Worm (Caenorhabditis elegans): ENCODE measurements around the gene asp-13.

The asp-13 gene

ce11 chrV:8607353-8607850 lies 35.6 kb downstream of the asp-13 start, which contains the start of gene smk-1:
smk-1 (plus strand) TSS chrV:8607800.
- TF ChIP-seq lin-40 (tag; optimal IDR thresholded peaks at IDR 0.05), result peak; percentile 8
- TF ChIP-seq hmg-1.2 (GFP tag; IDR thresholded peaks at IDR 0.05), result peak; percentile 31; the same call in 1 of the 2 replicates
- TF ChIP-seq madf-6 (GFP tag; IDR thresholded peaks at IDR 0.05), result peak; percentile 16; the same call in 1 of the 2 replicates
- no peak for TF ChIP-seq nfyb-1 (GFP tag; IDR thresholded peaks at IDR 0.05)
- no peak for TF ChIP-seq madf-8 (GFP tag; conservative IDR thresholded peaks at IDR 0.05)
- TF ChIP-seq nhr-80 (tag; optimal IDR thresholded peaks at IDR 0.05), result peak; percentile 46

- TF ChIP-seq attf-3 (GFP tag; conservative IDR thresholded peaks at IDR 0.05) (peak; percentile 50; the same call in 1 of the 2 replicates), lin-35 (GFP tag; optimal IDR thresholded peaks at IDR 0.05) (peak; percentile 8 to 77 (median 10)), B0035.1 (tag; optimal IDR thresholded peaks at IDR 0.05) (no peak), T26A5.8 (tag; optimal IDR thresholded peaks at IDR 0.05) (no peak), ZK185.1 (tag; optimal IDR thresholded peaks at IDR 0.05; ENCODE audit: poor library complexity, severe bottlenecking) (peak; percentile 21), pha-4 (tag; optimal IDR thresholded peaks at IDR 0.05) (peak; percentile 82), F49E8.2 (tag; optimal IDR thresholded peaks at IDR 0.05; ENCODE audit: insufficient read depth) (peak; percentile 61), die-1 (tag; optimal IDR thresholded peaks at IDR 0.05) (peak; percentile 41), nhr-27 (tag; optimal IDR thresholded peaks at IDR 0.05) (no peak), dox-1 (GFP tag; IDR thresholded peaks at IDR 0.05) (peak; percentile 89), ztf-22 (GFP tag; optimal IDR thresholded peaks at IDR 0.05) (peak; percentile 63), nfyb-1 (GFP tag; IDR thresholded peaks at IDR 0.05) (peak; percentile 78), F39B2.1 (GFP tag; IDR thresholded peaks at IDR 0.05) (no peak), egl-18 (GFP tag; IDR thresholded peaks at IDR 0.05) (0 out of 2 replicates have a peak, but pooled peaks have one; percentile 29), somi-1 (GFP tag; optimal IDR thresholded peaks at IDR 0.05) (peak; percentile 74), tbx-9 (tag; optimal IDR thresholded peaks at IDR 0.05; ENCODE audit: borderline replicate concordance) (no peak), F22D6.2 (tag; optimal IDR thresholded peaks at IDR 0.05) (peak; percentile 21), ztf-25 (GFP tag; IDR thresholded peaks at IDR 0.05) (no peak), B0261.1 (tag; optimal IDR thresholded peaks at IDR 0.05) (no peak), ceh-79 (tag; optimal IDR thresholded peaks at IDR 0.05) (no peak), ztf-26 (tag; optimal IDR thresholded peaks at IDR 0.05) (peak; percentile 90), nhr-120 (GFP tag; IDR thresholded peaks at IDR 0.05) (no peak), C17E4.6 (GFP tag; IDR thresholded peaks at IDR 0.05) (0 out of 2 replicates have a peak, but pooled peaks have one; percentile 37), let-526 (GFP tag; IDR thresholded peaks at IDR 0.05) (no peak), F33H1.4 (GFP tag; IDR thresholded peaks at IDR 0.05) (peak; percentile 92), hlh-26 (GFP tag; conservative IDR thresholded peaks at IDR 0.05) (no peak), snpc-3.4 (tag; optimal IDR thresholded peaks at IDR 0.05) (peak; percentile 84), chd-7 (tag; optimal IDR thresholded peaks at IDR 0.05) (peak; percentile 68), mxl-1 (tag; optimal IDR thresholded peaks at IDR 0.05) (no peak), athp-1 (tag; optimal IDR thresholded peaks at IDR 0.05) (peak; percentile 81), F37B4.10 (GFP tag; IDR thresholded peaks at IDR 0.05) (no peak), ztf-18 (tag; optimal IDR thresholded peaks at IDR 0.05) (peak; percentile 68), him-1 (tag; optimal IDR thresholded peaks at IDR 0.05) (no peak), lir-1 (GFP tag; conservative IDR thresholded peaks at IDR 0.05) (peak; percentile 39; the same call in 1 of the 2 replicates), B0336.3 (GFP tag; IDR thresholded peaks at IDR 0.05) (peak; percentile 85), egl-44 (GFP tag; IDR thresholded peaks at IDR 0.05) (peak; percentile 77), madf-10 (tag; optimal IDR thresholded peaks at IDR 0.05) (peak; percentile 98), rcor-1 (GFP tag; IDR thresholded peaks at IDR 0.05) (peak; percentile 66), madf-8 (GFP tag; conservative IDR thresholded peaks at IDR 0.05) (no peak; the same call in 1 of the 2 replicates), efl-1 (GFP tag; optimal IDR thresholded peaks at IDR 0.05) (peak; percentile 67), madf-6 (GFP tag; IDR thresholded peaks at IDR 0.05) (peak; percentile 85), mcd-1 (GFP tag; IDR thresholded peaks at IDR 0.05) (peak; percentile 82)
Measured at ce11 chrV:8606099-8606696, 36.8 kb downstream of the asp-13 start, which contains the start of gene vps-60. vps-60 (minus strand) TSS chrV:8606128.

All from whole organism, young adult.